Worm (Caenorhabditis elegans) whole organism, L3 larva: ENCODE results near the gene obr-1.

Source experiments
- R02D3.7 ChIP-seq: fragments of 150-350 bp; optimal IDR thresholded peaks from 2 replicates; lab custom pipeline; 2014; ENCODE audit warnings: missing biosample characterization, missing genetic modification characterization
- ZK546.5 ChIP-seq: sonication (generic microtip); optimal IDR thresholded peaks from 2 replicates; lab custom pipeline; 2017; ENCODE audit warnings: missing biosample characterization, missing genetic modification characterization
- aly-2 ChIP-seq: fragments of 150-350 bp; optimal IDR thresholded peaks from 2 replicates; lab custom pipeline; 2014; ENCODE audit warnings: missing biosample characterization, missing genetic modification characterization
- ceh-28 ChIP-seq: fragments of 150-350 bp; optimal IDR thresholded peaks from 2 replicates; lab custom pipeline; 2014; ENCODE audit warnings: missing biosample characterization, missing genetic modification reagents, missing genetic modification characterization
- ceh-82 ChIP-seq: fragments of 150-350 bp; optimal IDR thresholded peaks from 2 replicates; lab custom pipeline; 2014; ENCODE audit warnings: missing biosample characterization, missing genetic modification characterization
- ceh-9 ChIP-seq: sonication (generic microtip); optimal IDR thresholded peaks from 2 replicates; lab custom pipeline; 2018; ENCODE audit warnings: missing biosample characterization, missing genetic modification characterization
- egl-27 ChIP-seq: sonication (generic microtip); optimal IDR thresholded peaks from 4 replicates; lab custom pipeline; 2017; ENCODE audit warnings: missing biosample characterization, missing genetic modification reagents, missing genetic modification characterization
- egl-5 ChIP-seq: fragments of 150-350 bp; optimal IDR thresholded peaks from 2 replicates; lab custom pipeline; 2017; ENCODE audit warnings: missing biosample characterization, missing genetic modification reagents, missing genetic modification characterization, inconsistent platforms
- elt-2 ChIP-seq: sonication (generic microtip); optimal IDR thresholded peaks from 2 replicates; lab custom pipeline; 2016; ENCODE audit warnings: missing genetic modification reagents, mild to moderate bottlenecking, missing genetic modification characterization, missing compliant biosample characterization
- elt-3 ChIP-seq, 3 experiments: fragments of 150-350 bp in 1 of 3; sonication (generic microtip) in 2 of 3; optimal IDR thresholded peaks; 2 replicates in 2 of 3; 4 replicates in 1 of 3; lab custom pipeline; 2014 to 2017; ENCODE audit warnings: missing biosample characterization in 3 of 3, missing genetic modification characterization in 3 of 3
- eor-1 ChIP-seq, 2 experiments: fragments of 150-350 bp; optimal IDR thresholded peaks; 2 replicates each; lab custom pipeline; 2014 to 2018; ENCODE audit warnings: missing biosample characterization in 2 of 2, missing genetic modification characterization in 2 of 2
- fkh-2 ChIP-seq: fragments of 150-350 bp; optimal IDR thresholded peaks from 2 replicates; lab custom pipeline; 2014; ENCODE audit warnings: missing biosample characterization, missing genetic modification reagents, missing genetic modification characterization
- fos-1 ChIP-seq: fragments of 150-350 bp; optimal IDR thresholded peaks from 2 replicates; lab custom pipeline; 2014; ENCODE audit warnings: missing biosample characterization, missing genetic modification characterization
- hmg-11 ChIP-seq: sonication (generic microtip); optimal IDR thresholded peaks from 2 replicates; lab custom pipeline; 2016; ENCODE audit warnings: missing genetic modification characterization, missing compliant biosample characterization
- jun-1 ChIP-seq: fragments of 150-350 bp; optimal IDR thresholded peaks from 2 replicates; lab custom pipeline; 2014; ENCODE audit warnings: missing biosample characterization, missing genetic modification reagents, missing genetic modification characterization
- lin-15B ChIP-seq: fragments of 150-350 bp; optimal IDR thresholded peaks from 2 replicates; lab custom pipeline; 2014; ENCODE audit warnings: missing biosample characterization, missing genetic modification characterization
- lin-39 ChIP-seq: fragments of 150-350 bp; optimal IDR thresholded peaks from 2 replicates; lab custom pipeline; 2018; ENCODE audit warnings: missing biosample characterization, missing genetic modification reagents, missing genetic modification characterization
- mdl-1 ChIP-seq: fragments of 150-350 bp; optimal IDR thresholded peaks from 2 replicates; lab custom pipeline; 2014; ENCODE audit warnings: missing biosample characterization, missing genetic modification characterization
- mml-1 ChIP-seq: fragments of 150-350 bp; sonication (generic microtip); optimal IDR thresholded peaks from 3 replicates; lab custom pipeline; 2014; ENCODE audit warnings: missing biosample characterization, missing genetic modification characterization
- nfya-1 ChIP-seq: sonication (generic microtip); optimal IDR thresholded peaks from 2 replicates; lab custom pipeline; 2017; ENCODE audit warnings: missing genetic modification characterization, mild to moderate bottlenecking, missing compliant biosample characterization, antibody characterized with exemption, moderate library complexity; ENCODE audit not compliant: insufficient read depth
- nhr-11 ChIP-seq: fragments of 150-350 bp; optimal IDR thresholded peaks from 2 replicates; lab custom pipeline; 2014; ENCODE audit warnings: missing biosample characterization, missing genetic modification characterization
- nhr-12 ChIP-seq: fragments of 150-350 bp; optimal IDR thresholded peaks from 2 replicates; lab custom pipeline; 2014; ENCODE audit warnings: missing biosample characterization, missing genetic modification characterization
- nhr-23 ChIP-seq: fragments of 150-350 bp; optimal IDR thresholded peaks from 2 replicates; lab custom pipeline; 2014; ENCODE audit warnings: missing biosample characterization, missing genetic modification reagents, missing genetic modification characterization
- nhr-237 ChIP-seq: fragments of 150-350 bp; optimal IDR thresholded peaks from 2 replicates; lab custom pipeline; 2014; ENCODE audit warnings: missing biosample characterization, missing genetic modification characterization
- nhr-25 ChIP-seq: sonication (generic microtip); optimal IDR thresholded peaks from 2 replicates; lab custom pipeline; 2017; ENCODE audit warnings: missing biosample characterization, missing genetic modification characterization
- nhr-67 ChIP-seq: fragments of 150-350 bp; optimal IDR thresholded peaks from 2 replicates; lab custom pipeline; 2014; ENCODE audit warnings: missing biosample characterization, missing genetic modification characterization
- nhr-76 ChIP-seq: fragments of 150-350 bp; sonication (generic microtip); optimal IDR thresholded peaks from 5 replicates; lab custom pipeline; 2014; ENCODE audit warnings: missing biosample characterization, missing genetic modification characterization
- nhr-77 ChIP-seq: fragments of 150-350 bp; optimal IDR thresholded peaks from 2 replicates; lab custom pipeline; 2014; ENCODE audit warnings: missing biosample characterization, missing genetic modification characterization
- pha-4 ChIP-seq: fragments of 150-350 bp; optimal IDR thresholded peaks from 2 replicates; lab custom pipeline; 2014; ENCODE audit warnings: missing biosample characterization, missing genetic modification reagents, missing genetic modification characterization
- pqm-1 ChIP-seq: fragments of 150-350 bp; optimal IDR thresholded peaks from 2 replicates; lab custom pipeline; 2017; ENCODE audit warnings: missing biosample characterization, missing genetic modification characterization, inconsistent platforms
- sea-2 ChIP-seq: fragments of 150-350 bp; sonication (generic microtip); optimal IDR thresholded peaks from 4 replicates; lab custom pipeline; 2014; ENCODE audit warnings: missing biosample characterization, missing genetic modification reagents, missing genetic modification characterization
- skn-1 ChIP-seq: fragments of 150-350 bp; optimal IDR thresholded peaks from 2 replicates; lab custom pipeline; 2014; ENCODE audit warnings: missing biosample characterization, missing genetic modification characterization
- snpc-4 ChIP-seq: fragments of 150-350 bp; optimal IDR thresholded peaks from 2 replicates; lab custom pipeline; 2014; ENCODE audit warnings: missing biosample characterization, missing genetic modification characterization
- tbx-2 ChIP-seq: sonication (generic microtip); optimal IDR thresholded peaks from 2 replicates; lab custom pipeline; 2016; ENCODE audit warnings: mild to moderate bottlenecking, missing genetic modification characterization, missing compliant biosample characterization
- unc-62 ChIP-seq: fragments of 150-350 bp; sonication (generic microtip); optimal IDR thresholded peaks from 4 replicates; lab custom pipeline; 2014; ENCODE audit warnings: missing biosample characterization, missing genetic modification reagents, missing genetic modification characterization
- zag-1 ChIP-seq: fragments of 150-350 bp; optimal IDR thresholded peaks from 2 replicates; lab custom pipeline; 2014; ENCODE audit warnings: missing biosample characterization, missing genetic modification characterization
- ztf-11 ChIP-seq: fragments of 150-350 bp; optimal IDR thresholded peaks from 2 replicates; lab custom pipeline; 2014; ENCODE audit warnings: missing biosample characterization, missing genetic modification characterization

The obr-1 gene

DNA sequence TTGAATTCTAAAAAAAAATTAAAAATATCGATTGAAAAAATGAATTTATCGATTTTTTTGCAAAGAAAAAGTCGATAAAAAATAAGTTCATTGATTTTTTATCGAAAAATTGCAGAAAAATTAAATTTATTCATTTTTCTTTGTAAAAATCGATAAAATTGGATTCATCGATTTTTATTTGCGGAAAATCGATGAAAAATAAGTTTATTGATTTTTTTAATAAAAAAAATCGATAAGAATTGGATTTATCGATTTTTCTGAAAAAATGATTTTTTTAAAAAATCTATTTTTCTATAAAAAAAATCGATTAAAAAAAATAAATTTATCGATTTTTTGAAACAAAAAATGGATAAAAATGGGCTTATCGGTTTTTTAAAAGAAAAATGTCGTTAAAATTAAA lies 9.3 kb upstream of the obr-1 start:
- no peak for TF ChIP-seq sea-2 (GFP tag; lab: Kevin White, UChicago)
- peak; percentile 97 for TF ChIP-seq ceh-28 (tag; lab: Kevin White, UChicago)

DNA sequence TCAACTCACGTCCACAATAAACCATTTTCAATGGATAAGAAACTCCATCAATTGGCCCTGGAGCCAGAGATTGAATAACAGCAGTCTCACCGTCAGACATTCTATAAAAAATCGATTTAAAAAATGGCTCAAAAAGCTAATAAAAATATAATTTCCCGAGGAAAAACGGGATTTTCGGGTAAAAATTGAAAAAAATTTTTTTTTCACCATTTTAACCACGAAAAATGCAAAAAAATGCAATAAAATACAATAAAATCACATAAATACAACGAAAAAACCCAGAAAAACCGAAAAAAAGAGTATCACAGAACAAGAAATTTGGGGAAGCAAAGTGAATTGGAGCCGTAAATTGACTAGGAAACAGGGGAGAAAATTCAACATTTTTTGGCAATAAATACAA lies 8.1 kb upstream of the obr-1 start, which contains the start of gene Y47D3A.21:
TSS of gene Y47D3A.21 (minus strand) at position 101 of the 400 bp plus-strand sequence.
- no peak for TF ChIP-seq snpc-4 (tag; lab: Kevin White, UChicago)
- no peak for TF ChIP-seq aly-2 (tag; lab: Kevin White, UChicago)
- TF ChIP-seq hmg-11 (tag; lab: Kevin White, UChicago): no peak
- no peak for TF ChIP-seq lin-39 (tag; lab: Kevin White, UChicago)
- TF ChIP-seq egl-5 (tag; lab: Kevin White, UChicago): no peak
- no peak for TF ChIP-seq egl-27 (tag; lab: Kevin White, UChicago)
- no peak for TF ChIP-seq tbx-2 (tag; lab: Kevin White, UChicago)
- no peak for TF ChIP-seq nhr-237 (tag; lab: Kevin White, UChicago)
- TF ChIP-seq fkh-2 (tag; lab: Kevin White, UChicago): no peak
- no peak for TF ChIP-seq R02D3.7 (tag; lab: Kevin White, UChicago)
- no peak for TF ChIP-seq skn-1 (tag; lab: Kevin White, UChicago)
- TF ChIP-seq nhr-25 (tag; lab: Kevin White, UChicago): no peak

DNA sequence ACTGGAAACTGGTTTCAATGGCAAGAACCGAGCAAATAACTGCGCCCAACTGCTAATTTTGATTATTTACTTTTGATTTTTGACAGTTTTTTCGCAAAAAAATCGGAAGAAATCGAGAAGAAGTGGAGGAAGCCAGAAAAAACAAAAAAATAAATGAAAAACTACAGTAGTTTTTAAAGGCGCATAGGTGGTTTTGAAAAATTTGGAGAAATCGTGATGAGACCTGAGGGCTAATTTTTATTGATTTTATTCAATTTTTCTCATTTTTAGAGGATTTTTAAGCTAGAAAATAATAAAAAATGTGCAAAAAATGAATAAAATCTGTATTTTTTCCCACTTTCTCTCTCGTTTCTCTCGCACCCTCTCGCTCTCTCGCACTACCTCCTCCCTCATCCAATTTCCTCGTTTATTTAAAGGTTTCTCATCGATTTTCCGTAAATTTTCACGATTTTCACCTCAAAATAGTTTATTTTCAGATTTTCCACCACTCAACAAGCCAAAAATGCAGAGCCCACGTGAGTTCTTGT lies 4.0 kb upstream of the obr-1 start, which contains the start of gene Y47D3A.20:
TSS of gene Y47D3A.20 (plus strand) at position 477 of the 527 bp plus-strand sequence.
- TF ChIP-seq nfya-1 (tag; lab: Kevin White, UChicago): no peak
- TF ChIP-seq nhr-67 (tag; lab: Kevin White, UChicago): no peak
- no peak for TF ChIP-seq lin-39 (tag; lab: Kevin White, UChicago)
- TF ChIP-seq hmg-11 (tag; lab: Kevin White, UChicago): peak; percentile 25
- TF ChIP-seq ceh-82 (tag; lab: Kevin White, UChicago): no peak
- no peak for TF ChIP-seq ztf-11 (tag; lab: Kevin White, UChicago)
- TF ChIP-seq ZK546.5: no peak

DNA sequence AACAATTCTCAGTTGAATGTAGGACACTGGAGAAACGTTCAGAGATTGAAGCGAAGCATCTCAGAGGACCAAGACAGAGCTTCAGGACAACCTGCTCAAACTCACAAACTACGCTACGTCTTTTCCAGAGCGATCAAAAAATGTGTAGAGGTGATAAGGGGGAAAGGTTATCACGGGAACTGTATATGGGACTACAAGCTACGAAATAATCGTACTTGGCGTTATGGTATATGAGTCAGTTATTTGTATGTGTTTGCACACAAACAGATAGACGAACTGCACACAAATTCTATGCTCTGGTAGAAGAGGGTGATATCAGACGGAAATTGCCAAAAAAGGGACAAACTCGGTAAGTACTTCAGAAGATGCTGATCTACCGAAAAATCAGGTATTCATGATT lies 1.5 kb downstream of the obr-1 start:
- TF ChIP-seq pqm-1 (peak; percentile 52), tbx-2 (tag; lab: Kevin White, UChicago) (no peak), jun-1 (tag; lab: Kevin White, UChicago) (peak; percentile 5), elt-2 (tag; lab: Kevin White, UChicago) (peak; percentile 38)

DNA sequence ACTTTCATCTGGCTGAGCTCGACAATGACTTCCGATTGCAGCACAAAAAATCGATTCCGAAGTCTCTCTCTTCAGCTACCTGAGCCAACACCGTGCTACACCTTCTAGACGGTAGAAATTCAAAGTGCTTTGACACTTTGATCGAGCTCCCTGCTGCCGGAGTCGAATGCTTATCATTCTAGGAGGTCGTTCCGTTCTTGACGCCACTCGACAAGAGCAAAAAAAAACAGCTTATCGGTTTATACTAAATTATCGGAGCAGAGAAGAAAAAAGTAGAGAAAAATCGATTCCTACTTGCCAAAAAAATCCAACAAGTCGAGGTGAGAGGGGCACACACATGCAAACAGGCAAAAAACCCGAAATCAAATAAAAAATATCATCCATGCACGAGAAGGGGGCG lies 2.2 kb downstream of the obr-1 start:
- TF ChIP-seq snpc-4 (tag; lab: Kevin White, UChicago): no peak
- TF ChIP-seq elt-2 (tag; lab: Kevin White, UChicago): peak; percentile 81
- no peak for TF ChIP-seq hmg-11 (tag; lab: Kevin White, UChicago)
- no peak for TF ChIP-seq nhr-67 (tag; lab: Kevin White, UChicago)
- no peak for TF ChIP-seq unc-62 (GFP tag; lab: Kevin White, UChicago)
- TF ChIP-seq fos-1 (tag; lab: Kevin White, UChicago): no peak
- TF ChIP-seq egl-27 (tag; lab: Kevin White, UChicago): no peak
- TF ChIP-seq pha-4 (tag; lab: Kevin White, UChicago): peak; percentile 23
- no peak for TF ChIP-seq nhr-77 (tag; lab: Kevin White, UChicago)
- no peak for TF ChIP-seq nhr-76 (tag; lab: Kevin White, UChicago)
- TF ChIP-seq nhr-237 (tag; lab: Kevin White, UChicago): no peak
- no peak for TF ChIP-seq egl-5 (tag; lab: Kevin White, UChicago)
- TF ChIP-seq ceh-82 (tag; lab: Kevin White, UChicago): no peak
- no peak for TF ChIP-seq nhr-11 (tag; lab: Kevin White, UChicago)
- no peak for TF ChIP-seq mml-1
- TF ChIP-seq ceh-9 (tag; lab: Kevin White, UChicago): no peak
- TF ChIP-seq sea-2 (GFP tag; lab: Kevin White, UChicago): no peak
- TF ChIP-seq aly-2 (tag; lab: Kevin White, UChicago): no peak
- no peak for TF ChIP-seq nhr-23 (tag; lab: Kevin White, UChicago)
- TF ChIP-seq lin-15B (tag; lab: Kevin White, UChicago): no peak
- TF ChIP-seq jun-1 (tag; lab: Kevin White, UChicago): peak; percentile 17
- TF ChIP-seq elt-3 (tag; optimal IDR thresholded peaks at IDR 0.05; lab: Kevin White, UChicago): no peak
- TF ChIP-seq eor-1 (tag; optimal IDR thresholded peaks at IDR 0.05; lab: Kevin White, UChicago): no peak
- TF ChIP-seq zag-1 (tag; lab: Kevin White, UChicago): no peak
- TF ChIP-seq mdl-1 (tag; lab: Kevin White, UChicago): no peak
- no peak for TF ChIP-seq ztf-11 (tag; lab: Kevin White, UChicago)
- TF ChIP-seq nhr-12 (tag; lab: Kevin White, UChicago): no peak
- TF ChIP-seq, all 47 proteins: peak for 3
